Worm (Caenorhabditis elegans) whole organism, young adult: ENCODE results near the gene Y54H5A.2.

Source experiments
- B0035.1 ChIP-seq: sonication (generic microtip); optimal IDR thresholded peaks from 2 replicates; lab custom pipeline; 2016; ENCODE audit warnings: missing genetic modification characterization, mild to moderate bottlenecking, missing compliant biosample characterization, missing genotype, missing genetic modification reagents
- B0261.1 ChIP-seq: sonication (generic microtip); optimal IDR thresholded peaks from 2 replicates; lab custom pipeline; 2016; ENCODE audit warnings: mild to moderate bottlenecking, missing genetic modification characterization, moderate library complexity, missing compliant biosample characterization
- F10E7.11 ChIP-seq: sonication (generic microtip); optimal IDR thresholded peaks from 2 replicates; lab custom pipeline; 2017; ENCODE audit warnings: mild to moderate bottlenecking, missing genetic modification characterization, moderate library complexity, missing compliant biosample characterization
- F23B12.7 ChIP-seq: sonication (generic microtip); optimal IDR thresholded peaks from 2 replicates; lab custom pipeline; 2017; ENCODE audit warnings: missing genetic modification characterization, mild to moderate bottlenecking, missing compliant biosample characterization, antibody characterized with exemption, moderate library complexity; ENCODE audit not compliant: insufficient read depth
- F39B2.1 ChIP-seq: fragments of 200-800 bp; sonication (Bioruptor generic); IDR thresholded peaks from 2 replicates; pipeline ENCODE4 v1.3.6; 2022; ENCODE audit warnings: missing genetic modification reagents, missing genetic modification characterization, missing compliant biosample characterization
- F57A8.1 ChIP-seq: fragments of 200-800 bp; sonication (Bioruptor generic); optimal IDR thresholded peaks from 2 replicates; lab custom pipeline; 2018; ENCODE audit warnings: mild to moderate bottlenecking, missing genetic modification characterization, moderate library complexity, missing compliant biosample characterization
- F57C9.4 ChIP-seq: sonication (generic microtip); optimal IDR thresholded peaks from 2 replicates; lab custom pipeline; 2017; ENCODE audit warnings: mild to moderate bottlenecking, missing genetic modification characterization, missing compliant biosample characterization
- T07F8.4 ChIP-seq: sonication (generic microtip); optimal IDR thresholded peaks from 2 replicates; lab custom pipeline; 2016; ENCODE audit warnings: mild to moderate bottlenecking, missing genetic modification characterization, moderate library complexity, missing compliant biosample characterization
- Y53G8AR.9 ChIP-seq: fragments of 200-800 bp; sonication (Bioruptor generic); conservative IDR thresholded peaks from 2 replicates; pipeline ENCODE4 v1.3.6; 2022; ENCODE audit warnings: missing genetic modification reagents, missing genetic modification characterization, missing compliant biosample characterization
- Y79H2A.3 ChIP-seq: fragments of 200-800 bp; sonication (Bioruptor generic); conservative IDR thresholded peaks from 2 replicates; pipeline ENCODE4 v1.3.6; 2022; ENCODE audit warnings: missing genetic modification reagents, missing genetic modification characterization, missing compliant biosample characterization
- ZK185.1 ChIP-seq: sonication (generic microtip); optimal IDR thresholded peaks from 2 replicates; lab custom pipeline; 2016; ENCODE audit warnings: mild to moderate bottlenecking, missing genetic modification characterization, missing compliant biosample characterization; ENCODE audit not compliant: poor library complexity, severe bottlenecking
- aptf-3 ChIP-seq: fragments of 200-800 bp; sonication (Bioruptor generic); IDR thresholded peaks from 2 replicates; pipeline ENCODE4 v1.3.6; 2022; ENCODE audit warnings: missing genetic modification characterization, missing compliant biosample characterization
- atf-7 ChIP-seq: sonication (generic microtip); optimal IDR thresholded peaks from 2 replicates; lab custom pipeline; 2017; ENCODE audit warnings: mild to moderate bottlenecking, missing genetic modification characterization, missing compliant biosample characterization
- bed-2 ChIP-seq: fragments of 200-800 bp; sonication (Bioruptor generic); IDR thresholded peaks from 2 replicates; pipeline ENCODE4 v1.3.6; 2022; ENCODE audit warnings: missing genetic modification reagents, missing genetic modification characterization, missing compliant biosample characterization
- ccch-3 ChIP-seq: fragments of 200-800 bp; sonication (Bioruptor generic); optimal IDR thresholded peaks from 2 replicates; lab custom pipeline; 2018; ENCODE audit warnings: mild to moderate bottlenecking, missing genetic modification characterization, missing compliant biosample characterization
- ceh-100 ChIP-seq: fragments of 200-800 bp; sonication (Bioruptor generic); IDR thresholded peaks from 2 replicates; pipeline ENCODE4 v1.3.6; 2022; ENCODE audit warnings: missing genetic modification reagents, missing genetic modification characterization, missing compliant biosample characterization
- ceh-79 ChIP-seq: sonication (generic microtip); optimal IDR thresholded peaks from 2 replicates; lab custom pipeline; 2017; ENCODE audit warnings: mild to moderate bottlenecking, missing genetic modification characterization, missing compliant biosample characterization
- ceh-91 ChIP-seq: fragments of 200-800 bp; sonication (Bioruptor generic); IDR thresholded peaks from 2 replicates; pipeline ENCODE4 v1.3.6; 2022; ENCODE audit warnings: missing genetic modification reagents, missing genetic modification characterization, missing compliant biosample characterization
- chd-7 ChIP-seq: sonication (generic microtip); optimal IDR thresholded peaks from 2 replicates; lab custom pipeline; 2016; ENCODE audit warnings: mild to moderate bottlenecking, missing genetic modification characterization, moderate library complexity, missing compliant biosample characterization
- die-1 ChIP-seq: sonication (generic microtip); optimal IDR thresholded peaks from 2 replicates; lab custom pipeline; 2016; ENCODE audit warnings: missing genotype, mild to moderate bottlenecking, missing genetic modification characterization, missing compliant biosample characterization
- efl-1 ChIP-seq: fragments of 150-350 bp; optimal IDR thresholded peaks from 2 replicates; lab custom pipeline; 2014; ENCODE audit warnings: missing biosample characterization, missing genetic modification reagents, missing genetic modification characterization
- egl-44 ChIP-seq: fragments of 200-800 bp; sonication (Bioruptor generic); IDR thresholded peaks from 2 replicates; pipeline ENCODE4 v1.3.6; 2022; ENCODE audit warnings: missing genetic modification reagents, missing genetic modification characterization, missing compliant biosample characterization
- ets-4 ChIP-seq: fragments of 200-800 bp; sonication (Bioruptor generic); optimal IDR thresholded peaks from 2 replicates; lab custom pipeline; 2018; ENCODE audit warnings: mild to moderate bottlenecking, missing genetic modification characterization, missing compliant biosample characterization
- him-1 ChIP-seq: sonication (generic microtip); optimal IDR thresholded peaks from 2 replicates; lab custom pipeline; 2016; ENCODE audit warnings: missing genotype, missing genetic modification reagents, missing genetic modification characterization, missing compliant biosample characterization
- hlh-26 ChIP-seq: fragments of 200-800 bp; sonication (Bioruptor generic); conservative IDR thresholded peaks from 2 replicates; pipeline ENCODE4 v1.3.6; 2022; ENCODE audit warnings: missing genetic modification reagents, missing genetic modification characterization, missing compliant biosample characterization
- hmg-20 ChIP-seq: fragments of 200-800 bp; sonication (Bioruptor generic); IDR thresholded peaks from 2 replicates; pipeline ENCODE4 v1.3.6; 2022; ENCODE audit warnings: missing genetic modification reagents, missing genetic modification characterization, missing compliant biosample characterization
- lin-26 ChIP-seq: fragments of 200-800 bp; sonication (Bioruptor generic); IDR thresholded peaks from 2 replicates; pipeline ENCODE4 v1.3.6; 2022; ENCODE audit warnings: missing genetic modification reagents, missing genetic modification characterization, missing compliant biosample characterization
- lin-35 ChIP-seq, 3 experiments: fragments of 150-350 bp in 2 of 3; sonication (generic microtip) in 1 of 3; optimal IDR thresholded peaks; 2 replicates each; lab custom pipeline; 2014 to 2018; ENCODE audit warnings: missing biosample characterization in 3 of 3, missing genetic modification characterization in 3 of 3, missing genetic modification reagents in 3 of 3
- lsl-1 ChIP-seq: fragments of 200-800 bp; sonication (Bioruptor generic); optimal IDR thresholded peaks from 2 replicates; lab custom pipeline; 2018; ENCODE audit warnings: mild to moderate bottlenecking, missing genetic modification characterization, moderate library complexity, missing compliant biosample characterization
- madf-6 ChIP-seq: fragments of 200-800 bp; sonication (Bioruptor generic); IDR thresholded peaks from 2 replicates; pipeline ENCODE4 v1.3.6; 2022; ENCODE audit warnings: missing genetic modification reagents, missing genetic modification characterization, missing compliant biosample characterization
- madf-8 ChIP-seq: fragments of 200-800 bp; sonication (Bioruptor generic); conservative IDR thresholded peaks from 2 replicates; pipeline ENCODE4 v1.3.6; 2022; ENCODE audit warnings: missing genetic modification reagents, missing genetic modification characterization, missing compliant biosample characterization
- mcd-1 ChIP-seq: fragments of 200-800 bp; sonication (Bioruptor generic); IDR thresholded peaks from 2 replicates; pipeline ENCODE4 v1.3.6; 2022; ENCODE audit warnings: missing genetic modification reagents, missing genetic modification characterization, missing compliant biosample characterization
- mel-28 ChIP-seq: sonication (generic microtip); optimal IDR thresholded peaks from 2 replicates; lab custom pipeline; 2016; ENCODE audit warnings: borderline replicate concordance, mild to moderate bottlenecking, missing genetic modification characterization, missing compliant biosample characterization
- nfya-2 ChIP-seq: fragments of 200-800 bp; sonication (Bioruptor generic); IDR thresholded peaks from 2 replicates; pipeline ENCODE4 v1.3.6; 2022; ENCODE audit warnings: missing genetic modification reagents, missing genetic modification characterization, missing compliant biosample characterization
- nhr-179 ChIP-seq: sonication (generic microtip); optimal IDR thresholded peaks from 2 replicates; lab custom pipeline; 2016; ENCODE audit warnings: mild to moderate bottlenecking, missing genetic modification characterization, missing compliant biosample characterization
- rpc-1 ChIP-seq, 2 experiments: fragments of 150-350 bp in 1 of 2; sonication (generic microtip) in 1 of 2; optimal IDR thresholded peaks; 2 replicates each; lab custom pipeline; 2014 to 2018; ENCODE audit warnings: missing biosample characterization in 1 of 2, missing genetic modification characterization in 1 of 2, missing genetic modification reagents in 1 of 2, missing genotype in 1 of 2
- snpc-1.3 ChIP-seq: sonication (generic microtip); optimal IDR thresholded peaks from 2 replicates; lab custom pipeline; 2017; ENCODE audit warnings: missing genetic modification characterization, mild to moderate bottlenecking, missing compliant biosample characterization, antibody characterized with exemption, moderate library complexity, missing genotype, missing genetic modification reagents; ENCODE audit not compliant: insufficient read depth
- unc-62 ChIP-seq: fragments of 150-350 bp; optimal IDR thresholded peaks from 2 replicates; lab custom pipeline; 2014; ENCODE audit warnings: missing biosample characterization, missing genetic modification reagents, missing genetic modification characterization
- zfh-2 ChIP-seq: fragments of 200-800 bp; sonication (Bioruptor generic); conservative IDR thresholded peaks from 2 replicates; pipeline ENCODE4 v1.3.6; 2022; ENCODE audit warnings: missing genetic modification reagents, missing genetic modification characterization, missing compliant biosample characterization
- ztf-22 ChIP-seq: fragments of 200-800 bp; sonication (Bioruptor generic); optimal IDR thresholded peaks from 2 replicates; lab custom pipeline; 2018; ENCODE audit warnings: mild to moderate bottlenecking, missing genetic modification characterization, moderate library complexity, missing compliant biosample characterization
- ztf-28 ChIP-seq: fragments of 200-800 bp; sonication (Bioruptor generic); IDR thresholded peaks from 2 replicates; pipeline ENCODE4 v1.3.6; 2022; ENCODE audit warnings: missing genetic modification reagents, missing genetic modification characterization, missing compliant biosample characterization
- ztf-3 ChIP-seq: fragments of 200-800 bp; sonication (Bioruptor generic); optimal IDR thresholded peaks from 2 replicates; lab custom pipeline; 2018; ENCODE audit warnings: mild to moderate bottlenecking, missing genetic modification characterization, missing compliant biosample characterization

The Y54H5A.2 gene

ce11 chrIII:5102616-5103015 is 46.8 kb downstream of the Y54H5A.2 start, which contains the start of gene F54D8.6 (continued):
- no peak for TF ChIP-seq ceh-79 (tag; lab: Kevin White, UChicago)
- no peak for TF ChIP-seq unc-62 (GFP tag; lab: Kevin White, UChicago)
- peak; percentile 91 for TF ChIP-seq ceh-100 (GFP tag; lab: Robert Waterston, UW)
- TF ChIP-seq rpc-1 (optimal IDR thresholded peaks at IDR 0.05; lab: Kevin White, UChicago): no peak
- no peak for TF ChIP-seq rpc-1 (tag; optimal IDR thresholded peaks at IDR 0.05; lab: Kevin White, UChicago)
- no peak for TF ChIP-seq lin-35 (GFP tag; optimal IDR thresholded peaks at IDR 0.05; lab: Kevin White, UChicago)
- TF ChIP-seq hlh-26 (GFP tag; lab: Robert Waterston, UW): no peak
- TF ChIP-seq lsl-1: peak; percentile 3

ce11 chrIII:5099500-5099899 is 49.9 kb downstream of the Y54H5A.2 start:
- TF ChIP-seq ccch-3 (GFP tag; lab: Kevin White, UChicago) (no peak), zfh-2 (GFP tag; lab: Robert Waterston, UW) (no peak), F57C9.4 (no peak), mcd-1 (GFP tag; lab: Robert Waterston, UW) (no peak), lin-26 (no peak), mel-28 (tag; lab: Kevin White, UChicago) (no peak), ztf-22 (GFP tag; lab: Kevin White, UChicago) (no peak), F57A8.1 (no peak), aptf-3 (GFP tag; lab: Robert Waterston, UW) (no peak), ceh-91 (no peak), F10E7.11 (tag; lab: Kevin White, UChicago) (no peak), nhr-179 (tag; lab: Kevin White, UChicago) (no peak), chd-7 (no peak), ets-4 (GFP tag; lab: Kevin White, UChicago) (no peak), egl-44 (no peak), ceh-100 (GFP tag; lab: Robert Waterston, UW) (no peak), die-1 (tag; lab: Kevin White, UChicago) (no peak), B0035.1 (tag; lab: Kevin White, UChicago) (no peak), hmg-20 (GFP tag; lab: Robert Waterston, UW) (no peak), him-1 (tag; lab: Kevin White, UChicago) (no peak)
- TF ChIP-seq, all 124 proteins: peak for 0

- TF ChIP-seq atf-7 (no peak), madf-8 (GFP tag; lab: Robert Waterston, UW) (peak; percentile 48; the same call in 1 of the 2 replicates), madf-6 (GFP tag; lab: Robert Waterston, UW) (peak; percentile 74), efl-1 (GFP tag; lab: Kevin White, UChicago) (peak; percentile 57)
Observed at ce11 chrIII:5098740-5099276, 50.6 kb downstream of the Y54H5A.2 start.

ce11 chrIII:5096741-5097140 is 52.6 kb downstream of the Y54H5A.2 start:
- TF ChIP-seq egl-44: no peak

ce11 chrIII:5094506-5094905 is 54.9 kb downstream of the Y54H5A.2 start, which contains the start of gene F54D8.10:
Gene F54D8.10, plus strand, starts transcription at chrIII:5094806.
- TF ChIP-seq F23B12.7 (tag; lab: Kevin White, UChicago): no peak
- no peak for TF ChIP-seq T07F8.4 (tag; lab: Kevin White, UChicago)
- TF ChIP-seq Y79H2A.3: no peak
- no peak for TF ChIP-seq bed-2 (GFP tag; lab: Robert Waterston, UW)
- no peak for TF ChIP-seq egl-44
- no peak for TF ChIP-seq ztf-28 (GFP tag; lab: Robert Waterston, UW)
- no peak for TF ChIP-seq ztf-3
- TF ChIP-seq Y53G8AR.9 (GFP tag; lab: Robert Waterston, UW): no peak
- TF ChIP-seq B0261.1: no peak
- no peak for TF ChIP-seq aptf-3 (GFP tag; lab: Robert Waterston, UW)
- TF ChIP-seq nfya-2 (GFP tag; lab: Robert Waterston, UW): no peak
- no peak for TF ChIP-seq F39B2.1 (GFP tag; lab: Robert Waterston, UW)
- no peak for TF ChIP-seq ZK185.1 (tag; lab: Kevin White, UChicago)
- TF ChIP-seq madf-6 (GFP tag; lab: Robert Waterston, UW): no peak
- TF ChIP-seq snpc-1.3: no peak
